Fruit fly (Drosophila melanogaster): ENCODE results near the gene btd.

btd gene

DNA sequence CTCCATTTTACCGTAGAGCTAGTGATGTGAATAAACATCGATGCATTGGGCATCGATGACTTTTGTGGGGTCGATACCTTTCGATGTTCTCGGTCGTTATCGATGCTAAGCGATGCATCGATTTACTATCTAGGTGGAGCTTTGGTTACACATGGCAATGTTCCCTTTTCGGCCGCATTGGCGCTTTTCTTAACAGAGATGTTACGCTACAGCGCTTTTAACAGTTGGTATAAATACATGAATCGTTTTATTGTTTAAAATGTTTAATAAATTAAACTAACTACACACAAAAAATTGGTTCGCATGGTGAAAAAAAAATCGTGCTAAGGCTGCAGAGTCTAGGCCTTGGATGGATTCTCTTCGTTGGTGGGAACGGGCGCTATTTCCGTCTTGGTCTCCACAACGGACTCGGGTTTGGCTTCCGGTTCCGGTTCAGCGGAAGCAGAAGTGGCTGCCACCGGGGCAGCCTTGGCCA lies 35.1 kb upstream of the btd start, which contains the start of gene Ptpmeg2 (continued):
- peak; percentile 84 for TF ChIP-seq CG8290 (GFP tag; optimal IDR thresholded peaks at IDR 0.05)
- peak; percentile 57 to 79 for TF ChIP-seq CG8290 (tag; optimal IDR thresholded peaks at IDR 0.05)
- no peak for TF ChIP-seq CG5953 (GFP tag; IDR thresholded peaks at IDR 0.05)
- peak; percentile 53 for TF ChIP-seq bab2 (GFP tag; optimal IDR thresholded peaks at IDR 0.05)
- no peak for TF ChIP-seq usp (GFP tag; optimal IDR thresholded peaks at IDR 0.05)
- no peak for TF ChIP-seq CG11696 (GFP tag; IDR thresholded peaks at IDR 0.05)
- peak; percentile 74 for TF ChIP-seq nerfin-2 (GFP tag; IDR thresholded peaks at IDR 0.05; ENCODE audit: partially characterized antibody)
- peak; percentile 59 for TF ChIP-seq slp2 (GFP tag; optimal IDR thresholded peaks at IDR 0.05)
- peak; percentile 90 for TF ChIP-seq CG33213 (GFP tag; optimal IDR thresholded peaks at IDR 0.05)
- TF ChIP-seq CrebB (tag; optimal IDR thresholded peaks at IDR 0.05) = peak; percentile 61
- peak; percentile 30; the same call in 1 of the 2 replicates for TF ChIP-seq CG4404 (GFP tag; IDR thresholded peaks at IDR 0.05)
- TF ChIP-seq br (optimal IDR thresholded peaks at IDR 0.05) = no peak
- peak; percentile 37 for TF ChIP-seq NK7.1 (GFP tag; optimal IDR thresholded peaks at IDR 0.05)
- no peak for TF ChIP-seq CG16779 (GFP tag; IDR thresholded peaks at IDR 0.05)
- TF ChIP-seq vvl (GFP tag; IDR thresholded peaks at IDR 0.05) = peak; percentile 80
- no peak for TF ChIP-seq disco-r (GFP tag; optimal IDR thresholded peaks at IDR 0.05)
- TF ChIP-seq CG3163 (GFP tag; optimal IDR thresholded peaks at IDR 0.05) = peak; percentile 52
- TF ChIP-seq Hey (tag; optimal IDR thresholded peaks at IDR 0.05) = no peak
- no peak for TF ChIP-seq CG12299 (tag; optimal IDR thresholded peaks at IDR 0.05)
- TF ChIP-seq CG32532 (GFP tag; IDR thresholded peaks at IDR 0.05) = peak; percentile 85
- TF ChIP-seq Xrp1 (GFP tag; IDR thresholded peaks at IDR 0.05) = no peak
- peak; percentile 38 for TF ChIP-seq CG10543 (GFP tag; optimal IDR thresholded peaks at IDR 0.05)
- peak; percentile 44 for TF ChIP-seq Sox102F (GFP tag; optimal IDR thresholded peaks at IDR 0.05)
- TF ChIP-seq Abd-B (GFP tag; optimal IDR thresholded peaks at IDR 0.05) = peak; percentile 30
- no peak for TF ChIP-seq wor (GFP tag; IDR thresholded peaks at IDR 0.05)
- peak; percentile 40 for TF ChIP-seq CG1233 (GFP tag; optimal IDR thresholded peaks at IDR 0.05)
- no peak for TF ChIP-seq CG31224 (GFP tag; IDR thresholded peaks at IDR 0.05)
- no peak for TF ChIP-seq oc (tag; optimal IDR thresholded peaks at IDR 0.05)
- TF ChIP-seq Six4 (GFP tag; optimal IDR thresholded peaks at IDR 0.05) = peak; percentile 37
- peak; percentile 89 for TF ChIP-seq CG7963 (GFP tag; IDR thresholded peaks at IDR 0.05; ENCODE audit: partially characterized antibody)
- peak; percentile 97 for TF ChIP-seq Sry-δ (GFP tag; optimal IDR thresholded peaks at IDR 0.05)
- no peak for TF ChIP-seq B-H1 (GFP tag; IDR thresholded peaks at IDR 0.05)
- TF ChIP-seq CG18619 (GFP tag; optimal IDR thresholded peaks at IDR 0.05) = peak; percentile 58
- no peak for TF ChIP-seq toy (GFP tag; IDR thresholded peaks at IDR 0.05)
- TF ChIP-seq Poxn (GFP tag; IDR thresholded peaks at IDR 0.05) = no peak
- no peak for TF ChIP-seq Hr78 (GFP tag; optimal IDR thresholded peaks at IDR 0.05)
- TF ChIP-seq CG14050 (GFP tag; IDR thresholded peaks at IDR 0.05) = no peak
- no peak for TF ChIP-seq CG15073 (GFP tag; optimal IDR thresholded peaks at IDR 0.05)
- TF ChIP-seq sim (GFP tag; IDR thresholded peaks at IDR 0.05) = no peak
- peak; percentile 31; the same call in 1 of the 2 replicates for TF ChIP-seq HLH3B (GFP tag; IDR thresholded peaks at IDR 0.05)
- peak; percentile 43 for TF ChIP-seq CG4424 (GFP tag; optimal IDR thresholded peaks at IDR 0.05)
- TF ChIP-seq Chrac-16 (GFP tag; optimal IDR thresholded peaks at IDR 0.05) = peak; percentile 71
- TF ChIP-seq grau (tag; optimal IDR thresholded peaks at IDR 0.05) = peak; percentile 70
- TF ChIP-seq Dref (GFP tag; IDR thresholded peaks at IDR 0.05) = peak; percentile 99
- TF ChIP-seq CG7357 (GFP tag; IDR thresholded peaks at IDR 0.05) = no peak
- TF ChIP-seq eyg (GFP tag; optimal IDR thresholded peaks at IDR 0.05) = no peak
- TF ChIP-seq twi (tag; optimal IDR thresholded peaks at IDR 0.05) = peak; percentile 46
- TF ChIP-seq Drgx (GFP tag; IDR thresholded peaks at IDR 0.05) = no peak
- no peak for TF ChIP-seq Lim3 (GFP tag; IDR thresholded peaks at IDR 0.05)
- no peak for TF ChIP-seq CG1832 (GFP tag; optimal IDR thresholded peaks at IDR 0.05)
- no peak for TF ChIP-seq gt (GFP tag; IDR thresholded peaks at IDR 0.05)
- no peak for TF ChIP-seq CG9215 (GFP tag; IDR thresholded peaks at IDR 0.05)
- peak; percentile 75 for TF ChIP-seq her (GFP tag; optimal IDR thresholded peaks at IDR 0.05)
